Worm (Caenorhabditis elegans) whole organism, L4 larva: ENCODE measurements around the gene F07F6.4.

Experiments
- F10B5.3 ChIP-seq: sonication (generic microtip); optimal IDR thresholded peaks from 2 replicates; lab custom pipeline; 2016; ENCODE audit warnings: mild to moderate bottlenecking, missing genetic modification characterization, missing compliant biosample characterization
- R02D3.7 ChIP-seq: fragments of 150-350 bp; sonication (generic microtip); optimal IDR thresholded peaks from 3 replicates; lab custom pipeline; 2014; ENCODE audit warnings: missing biosample characterization, missing genetic modification characterization
- T20F7.1 ChIP-seq: fragments of 200-800 bp; sonication (Bioruptor generic); optimal IDR thresholded peaks from 2 replicates; lab custom pipeline; 2018; ENCODE audit warnings: mild to moderate bottlenecking, missing genetic modification characterization, missing compliant biosample characterization
- T26A8.4 ChIP-seq: fragments of 200-800 bp; sonication (Bioruptor generic); IDR thresholded peaks from 2 replicates; pipeline ENCODE4 v1.3.6; 2022; ENCODE audit warnings: missing genetic modification characterization, missing compliant biosample characterization
- Y5F2A.4 ChIP-seq: fragments of 200-800 bp; sonication (Bioruptor generic); optimal IDR thresholded peaks from 2 replicates; lab custom pipeline; 2018; ENCODE audit warnings: mild to moderate bottlenecking, missing genetic modification characterization, missing compliant biosample characterization
- ZK337.2 ChIP-seq: fragments of 200-800 bp; sonication (Bioruptor generic); IDR thresholded peaks from 2 replicates; pipeline ENCODE4 v1.3.6; 2022; ENCODE audit warnings: missing genetic modification reagents, missing genetic modification characterization, missing compliant biosample characterization
- ZK546.5 ChIP-seq, 2 experiments: sonication (generic microtip); optimal IDR thresholded peaks; 2 replicates each; lab custom pipeline; 2017; ENCODE audit warnings: missing biosample characterization in 2 of 2, missing genetic modification characterization in 2 of 2
- aly-2 ChIP-seq: sonication (generic microtip); optimal IDR thresholded peaks from 2 replicates; lab custom pipeline; 2018; ENCODE audit warnings: missing biosample characterization, missing genetic modification characterization
- ama-1 ChIP-seq: fragments of 150-350 bp; optimal IDR thresholded peaks from 2 replicates; lab custom pipeline; 2014; ENCODE audit warnings: inconsistent platforms, mixed read lengths
- ceh-82 ChIP-seq: sonication (generic microtip); optimal IDR thresholded peaks from 2 replicates; lab custom pipeline; 2017; ENCODE audit warnings: missing biosample characterization, missing genetic modification characterization
- ces-1 ChIP-seq: fragments of 150-350 bp; sonication (generic microtip); optimal IDR thresholded peaks from 4 replicates; lab custom pipeline; 2014; ENCODE audit warnings: missing biosample characterization, missing genetic modification reagents, missing genetic modification characterization
- ctbp-1 ChIP-seq: fragments of 200-800 bp; sonication (Bioruptor generic); IDR thresholded peaks from 2 replicates; pipeline ENCODE4 v1.3.6; 2022; ENCODE audit warnings: missing genetic modification reagents, missing genetic modification characterization, missing compliant biosample characterization
- egl-27 ChIP-seq: sonication (generic microtip); optimal IDR thresholded peaks from 3 replicates; lab custom pipeline; 2017; ENCODE audit warnings: missing biosample characterization, missing genetic modification reagents, missing genetic modification characterization
- egl-43 ChIP-seq: fragments of 200-800 bp; sonication (Bioruptor generic); IDR thresholded peaks from 2 replicates; pipeline ENCODE4 v1.3.6; 2022; ENCODE audit warnings: missing genetic modification reagents, missing genetic modification characterization, missing compliant biosample characterization
- gei-8 ChIP-seq: fragments of 200-800 bp; sonication (Bioruptor generic); optimal IDR thresholded peaks from 2 replicates; lab custom pipeline; 2018; ENCODE audit warnings: mild to moderate bottlenecking, missing genetic modification characterization, missing compliant biosample characterization
- hif-1 ChIP-seq, 2 experiments: sonication (generic microtip); optimal IDR thresholded peaks; 2 replicates each; lab custom pipeline; 2016 to 2017; ENCODE audit warnings: missing compliant biosample characterization in 2 of 2, missing genetic modification characterization in 2 of 2, missing genetic modification reagents in 2 of 2, missing genotype in 2 of 2, mild to moderate bottlenecking in 1 of 2
- hlh-11 ChIP-seq: fragments of 200-800 bp; sonication (Bioruptor generic); optimal IDR thresholded peaks from 2 replicates; lab custom pipeline; 2018; ENCODE audit warnings: mild to moderate bottlenecking, missing genetic modification characterization, missing compliant biosample characterization
- hlh-30 ChIP-seq: sonication (generic microtip); optimal IDR thresholded peaks from 2 replicates; lab custom pipeline; 2017; ENCODE audit warnings: antibody characterized with exemption, mild to moderate bottlenecking, missing genetic modification characterization, missing compliant biosample characterization; ENCODE audit not compliant: insufficient read depth
- jun-1 ChIP-seq: fragments of 150-350 bp; optimal IDR thresholded peaks from 2 replicates; lab custom pipeline; 2014; ENCODE audit warnings: missing biosample characterization, missing genetic modification reagents, missing genetic modification characterization
- lim-7 ChIP-seq: fragments of 200-800 bp; sonication (Bioruptor generic); IDR thresholded peaks from 2 replicates; pipeline ENCODE4 v1.3.6; 2022; ENCODE audit warnings: missing genetic modification characterization, missing compliant biosample characterization
- lin-29 ChIP-seq: fragments of 200-800 bp; sonication (Bioruptor generic); IDR thresholded peaks from 2 replicates; pipeline ENCODE4 v1.3.6; 2022; ENCODE audit warnings: missing genetic modification reagents, missing genetic modification characterization, missing compliant biosample characterization
- lir-3 ChIP-seq: sonication (generic microtip); optimal IDR thresholded peaks from 2 replicates; lab custom pipeline; 2016; ENCODE audit warnings: mild to moderate bottlenecking, missing genetic modification characterization, missing compliant biosample characterization
- lsy-2 ChIP-seq, 2 experiments: fragments of 150-350 bp in 1 of 2; sonication (generic microtip) in 1 of 2; optimal IDR thresholded peaks; 2 replicates each; lab custom pipeline; 2014 to 2017; ENCODE audit warnings: missing biosample characterization in 2 of 2, missing genetic modification characterization in 2 of 2
- madf-9 ChIP-seq: fragments of 200-800 bp; sonication (Bioruptor generic); conservative IDR thresholded peaks from 2 replicates; pipeline ENCODE4 v1.3.6; 2022; ENCODE audit warnings: missing genetic modification reagents, missing genetic modification characterization, missing compliant biosample characterization
- mdl-1 ChIP-seq, 2 experiments: fragments of 150-350 bp in 1 of 2; sonication (generic microtip) in 1 of 2; optimal IDR thresholded peaks; 2 replicates each; lab custom pipeline; 2014 to 2017; ENCODE audit warnings: missing biosample characterization in 2 of 2, missing genetic modification characterization in 2 of 2
- mep-1 ChIP-seq: fragments of 150-350 bp; sonication (generic microtip); optimal IDR thresholded peaks from 3 replicates; lab custom pipeline; 2014; ENCODE audit warnings: missing biosample characterization, missing genetic modification characterization
- mxl-2 ChIP-seq: fragments of 200-800 bp; sonication (Bioruptor generic); conservative IDR thresholded peaks from 2 replicates; pipeline ENCODE4 v1.3.6; 2022; ENCODE audit warnings: missing genetic modification reagents, missing genetic modification characterization, missing compliant biosample characterization
- mxl-3 ChIP-seq: fragments of 200-800 bp; sonication (Bioruptor generic); optimal IDR thresholded peaks from 2 replicates; lab custom pipeline; 2018; ENCODE audit warnings: mild to moderate bottlenecking, missing genetic modification characterization, missing compliant biosample characterization
- nhr-10 ChIP-seq: fragments of 150-350 bp; optimal IDR thresholded peaks from 2 replicates; lab custom pipeline; 2014; ENCODE audit warnings: missing biosample characterization, missing genetic modification characterization
- nhr-111 ChIP-seq: fragments of 200-800 bp; sonication (Bioruptor generic); optimal IDR thresholded peaks from 2 replicates; lab custom pipeline; 2018; ENCODE audit warnings: mild to moderate bottlenecking, missing genetic modification characterization, missing compliant biosample characterization
- nhr-25 ChIP-seq: sonication (generic microtip); optimal IDR thresholded peaks from 2 replicates; lab custom pipeline; 2017; ENCODE audit warnings: missing genetic modification characterization, mild to moderate bottlenecking, missing compliant biosample characterization, antibody characterized with exemption, moderate library complexity, borderline replicate concordance; ENCODE audit not compliant: insufficient read depth
- nhr-28 ChIP-seq: fragments of 150-350 bp; optimal IDR thresholded peaks from 2 replicates; lab custom pipeline; 2014; ENCODE audit warnings: missing biosample characterization, missing genetic modification characterization
- nhr-42 ChIP-seq: fragments of 200-800 bp; sonication (Bioruptor generic); IDR thresholded peaks from 2 replicates; pipeline ENCODE4 v1.3.6; 2022; ENCODE audit warnings: missing genetic modification characterization, missing compliant biosample characterization
- nhr-76 ChIP-seq: fragments of 150-350 bp; optimal IDR thresholded peaks from 2 replicates; lab custom pipeline; 2014; ENCODE audit warnings: missing biosample characterization, missing genetic modification characterization
- nhr-77 ChIP-seq: fragments of 150-350 bp; optimal IDR thresholded peaks from 2 replicates; lab custom pipeline; 2014; ENCODE audit warnings: missing biosample characterization, missing genetic modification characterization
- php-3 ChIP-seq: fragments of 200-800 bp; sonication (Bioruptor generic); IDR thresholded peaks from 2 replicates; pipeline ENCODE4 v1.3.6; 2022; ENCODE audit warnings: missing genetic modification reagents, missing genetic modification characterization, missing compliant biosample characterization
- sdz-12 ChIP-seq: fragments of 200-800 bp; sonication (Bioruptor generic); optimal IDR thresholded peaks from 2 replicates; lab custom pipeline; 2018; ENCODE audit warnings: mild to moderate bottlenecking, missing genetic modification characterization, missing compliant biosample characterization
- spr-1 ChIP-seq: sonication (generic microtip); optimal IDR thresholded peaks from 2 replicates; lab custom pipeline; 2016; ENCODE audit warnings: mild to moderate bottlenecking, missing genetic modification characterization, missing compliant biosample characterization
- tag-97 ChIP-seq: fragments of 200-800 bp; sonication (Bioruptor generic); IDR thresholded peaks from 2 replicates; pipeline ENCODE4 v1.3.6; 2022; ENCODE audit warnings: missing genetic modification characterization, missing compliant biosample characterization
- unc-62 ChIP-seq, 3 experiments: fragments of 150-350 bp in 1 of 3; sonication (generic microtip); optimal IDR thresholded peaks in 2 of 3; peaks in 1 of 3; 1 replicate in 1 of 3; 2 replicates in 2 of 3; lab custom pipeline; 2014 to 2017; ENCODE audit warnings: missing biosample characterization in 3 of 3, missing genetic modification characterization in 3 of 3, missing genetic modification reagents in 3 of 3, missing genotype in 1 of 3
- zag-1 ChIP-seq: fragments of 150-350 bp; optimal IDR thresholded peaks from 2 replicates; lab custom pipeline; 2014; ENCODE audit warnings: missing biosample characterization, missing genetic modification characterization
- zfp-3 ChIP-seq: fragments of 200-800 bp; sonication (Bioruptor generic); conservative IDR thresholded peaks from 2 replicates; pipeline ENCODE4 v1.3.6; 2022; ENCODE audit warnings: missing genetic modification reagents, missing genetic modification characterization, missing compliant biosample characterization
- zip-2 ChIP-seq: fragments of 150-350 bp; optimal IDR thresholded peaks from 2 replicates; lab custom pipeline; 2014; ENCODE audit warnings: missing biosample characterization, missing genetic modification characterization

Gene F07F6.4

ce11 chrII:5379614-5380077, 49.7 kb downstream of the F07F6.4 start, which contains the start of gene pkc-3 (continued):
- no peak for TF ChIP-seq lin-29
- peak; percentile 61; the same call in 1 of the 2 replicates for TF ChIP-seq zfp-3 (GFP tag; lab: Robert Waterston, UW)
- peak; percentile 11 for TF ChIP-seq nhr-10 (tag; lab: Kevin White, UChicago)
- peak; percentile 86 for TF ChIP-seq mep-1 (tag; lab: Kevin White, UChicago)
- TF ChIP-seq lir-3 = no peak
- peak; percentile 51 for TF ChIP-seq spr-1 (tag; lab: Kevin White, UChicago)
- TF ChIP-seq R02D3.7 (tag; lab: Kevin White, UChicago) = no peak
- TF ChIP-seq Y5F2A.4 (GFP tag; lab: Kevin White, UChicago) = no peak
- no peak for TF ChIP-seq ZK337.2 (GFP tag; lab: Robert Waterston, UW)
- peak; percentile 78 for TF ChIP-seq T26A8.4
- TF ChIP-seq lim-7 = no peak
- no peak for TF ChIP-seq sdz-12 (GFP tag; lab: Kevin White, UChicago)
- TF ChIP-seq zip-2 (tag; lab: Kevin White, UChicago) = no peak
- TF ChIP-seq tag-97 (GFP tag; lab: Robert Waterston, UW) = no peak
- no peak for TF ChIP-seq zag-1 (tag; lab: Kevin White, UChicago)
- TF ChIP-seq ceh-82 (tag; lab: Kevin White, UChicago) = no peak
- TF ChIP-seq nhr-77 (tag; lab: Kevin White, UChicago) = peak; percentile 89
- TF ChIP-seq egl-27 (tag; lab: Kevin White, UChicago) = no peak
- TF ChIP-seq T20F7.1 (GFP tag; lab: Kevin White, UChicago) = peak; percentile 76
- TF ChIP-seq nhr-111 (GFP tag; lab: Kevin White, UChicago) = no peak
- TF ChIP-seq aly-2 = no peak
- peak; percentile 95 for TF ChIP-seq nhr-25 (tag; lab: Kevin White, UChicago)
- no peak for TF ChIP-seq ZK546.5 (tag; optimal IDR thresholded peaks at IDR 0.05; lab: Kevin White, UChicago)
- no peak for TF ChIP-seq ces-1 (GFP tag; lab: Kevin White, UChicago)
- peak; percentile 77 for TF ChIP-seq gei-8 (GFP tag; lab: Kevin White, UChicago)
- TF ChIP-seq madf-9 (GFP tag; lab: Robert Waterston, UW) = peak; percentile 35; the same call in 1 of the 2 replicates
- TF ChIP-seq F10B5.3 (tag; lab: Kevin White, UChicago) = no peak
- TF ChIP-seq egl-43 = no peak
- 0 out of 2 replicates have a peak, but pooled peaks have one; percentile 14 for TF ChIP-seq php-3
- TF ChIP-seq jun-1 (tag; lab: Kevin White, UChicago) = peak; percentile 40
- TF ChIP-seq nhr-76 (tag; lab: Kevin White, UChicago) = no peak
- TF ChIP-seq mxl-2 (GFP tag; lab: Robert Waterston, UW) = no peak
- peak; percentile 36; the same call in 1 of the 2 replicates for TF ChIP-seq nhr-42 (GFP tag; lab: Robert Waterston, UW)
- TF ChIP-seq ama-1 (lab: Kevin White, UChicago) = peak; percentile 70
- peak; percentile 22 for TF ChIP-seq hif-1 (tag; optimal IDR thresholded peaks at IDR 0.05; lab: Kevin White, UChicago)
- peak; percentile 86 for TF ChIP-seq mxl-3 (GFP tag; lab: Kevin White, UChicago)
- TF ChIP-seq ctbp-1 = no peak
- TF ChIP-seq mdl-1 (tag; optimal IDR thresholded peaks at IDR 0.05; lab: Kevin White, UChicago) = peak; percentile 7 to 47
- TF ChIP-seq, all 104 proteins: peak for 47

ce11 chrII:5378239-5378521, 51.2 kb downstream of the F07F6.4 start:
- TF ChIP-seq lsy-2 (tag; optimal IDR thresholded peaks at IDR 0.05; lab: Kevin White, UChicago) = peak in 1 of 2 experiments; percentile 11
- peak in 1 of 2 experiments; percentile 49 for TF ChIP-seq unc-62 (GFP tag; optimal IDR thresholded peaks at IDR 0.05 in 1 of 2; lab: Kevin White, UChicago)
- no peak for TF ChIP-seq unc-62 (tag; optimal IDR thresholded peaks at IDR 0.05; lab: Kevin White, UChicago)
- TF ChIP-seq lin-29 = no peak
- TF ChIP-seq nhr-28 (tag; lab: Kevin White, UChicago) = peak; percentile 44
- TF ChIP-seq hlh-30 (tag; lab: Kevin White, UChicago) = peak; percentile 50
- TF ChIP-seq hlh-11 (tag; lab: Kevin White, UChicago) = peak; percentile 1
- TF ChIP-seq, all 104 proteins: peak for 5
